Fruit fly (Drosophila melanogaster): Measurements from ENCODE around the gene Eig71Eh.

DNA sequence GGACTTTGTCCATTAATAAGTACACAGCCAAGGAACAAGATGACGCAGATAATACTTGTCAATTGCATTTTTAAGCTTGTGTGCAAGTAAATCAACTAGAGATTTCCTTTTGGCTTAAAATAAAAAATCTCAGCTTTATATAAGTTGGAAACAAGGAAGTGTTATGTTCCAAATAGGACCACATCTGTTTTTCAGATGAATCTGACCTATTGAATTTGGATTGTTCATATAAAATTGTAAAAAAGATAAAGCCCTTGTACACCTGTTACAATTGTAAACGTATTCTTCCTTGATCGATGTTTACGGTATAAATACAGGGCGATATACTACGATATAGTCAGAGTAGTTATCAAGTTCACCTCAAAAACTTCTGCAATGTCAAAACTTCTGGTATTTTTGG is 2.0 kb downstream of the Eig71Eh start, which contains the start of the genes Eig71Ef and Eig71Eg:
- no peak for TF ChIP-seq onecut (GFP tag; IDR thresholded peaks at IDR 0.05)
- no peak for TF ChIP-seq psq (GFP tag; optimal IDR thresholded peaks at IDR 0.05)
- no peak for TF ChIP-seq CG17361 (GFP tag; IDR thresholded peaks at IDR 0.05)
- no peak for TF ChIP-seq ttk (GFP tag; IDR thresholded peaks at IDR 0.05)
- no peak for TF ChIP-seq CG3838 (GFP tag; optimal IDR thresholded peaks at IDR 0.05)
- TF ChIP-seq Nf-YB (GFP tag; optimal IDR thresholded peaks at IDR 0.05) = no peak
- TF ChIP-seq tx (GFP tag; optimal IDR thresholded peaks at IDR 0.05) = no peak
- no peak for TF ChIP-seq CG14014 (GFP tag; IDR thresholded peaks at IDR 0.05)
- no peak for TF ChIP-seq CG2116 (GFP tag; optimal IDR thresholded peaks at IDR 0.05)
- TF ChIP-seq CG15073 (GFP tag; optimal IDR thresholded peaks at IDR 0.05) = no peak
- TF ChIP-seq Sox100B (GFP tag; optimal IDR thresholded peaks at IDR 0.05) = no peak
- TF ChIP-seq CG12769 (tag; optimal IDR thresholded peaks at IDR 0.05) = no peak

Data from whole organism, embryonic.